Fruit fly (Drosophila melanogaster) whole organism, adult: Measurements from ENCODE around the gene Rpt5.

Source experiments
- CG11617 ChIP-seq: fragments of 200-800 bp; sonication (Bioruptor generic); optimal IDR thresholded peaks from 2 replicates; lab custom pipeline; 2017; ENCODE audit warnings: mild to moderate bottlenecking, missing biosample characterization, missing genetic modification reagents, missing genetic modification characterization
- CG12768 ChIP-seq: fragments of 200-800 bp; sonication (Bioruptor generic); optimal IDR thresholded peaks from 2 replicates; lab custom pipeline; 2017; ENCODE audit warnings: missing biosample characterization, missing genetic modification characterization, mild to moderate bottlenecking, moderate library complexity, missing genetic modification reagents
- CG14711 ChIP-seq: fragments of 200-800 bp; sonication (Bioruptor generic); optimal IDR thresholded peaks from 2 replicates; lab custom pipeline; 2018; ENCODE audit warnings: missing biosample characterization, mild to moderate bottlenecking, missing genetic modification characterization, moderate library complexity
- CG1620 ChIP-seq: fragments of 200-800 bp; sonication (Bioruptor generic); optimal IDR thresholded peaks from 2 replicates; lab custom pipeline; 2016; ENCODE audit warnings: missing biosample characterization, missing genetic modification characterization
- CG33017 ChIP-seq: fragments of 200-800 bp; sonication (Bioruptor generic); optimal IDR thresholded peaks from 2 replicates; lab custom pipeline; 2018; ENCODE audit warnings: missing biosample characterization, mild to moderate bottlenecking, missing genetic modification characterization, moderate library complexity
- CG5204 ChIP-seq: fragments of 200-800 bp; sonication (Bioruptor generic); optimal IDR thresholded peaks from 2 replicates; lab custom pipeline; 2016; ENCODE audit warnings: missing biosample characterization, missing genetic modification characterization
- CG7045 ChIP-seq: fragments of 200-800 bp; sonication (Bioruptor generic); optimal IDR thresholded peaks from 2 replicates; lab custom pipeline; 2017; ENCODE audit warnings: missing biosample characterization, mild to moderate bottlenecking, missing genetic modification characterization
- CG7101 ChIP-seq: fragments of 200-800 bp; sonication (Bioruptor generic); optimal IDR thresholded peaks from 2 replicates; lab custom pipeline; 2018; ENCODE audit warnings: missing biosample characterization, mild to moderate bottlenecking, missing genetic modification characterization, moderate library complexity
- Clk ChIP-seq: fragments of 200-800 bp; sonication (Bioruptor generic); optimal IDR thresholded peaks from 2 replicates; lab custom pipeline; 2017; ENCODE audit warnings: missing biosample characterization, missing genetic modification characterization
- Crg-1 ChIP-seq: fragments of 200-800 bp; sonication (Bioruptor generic); optimal IDR thresholded peaks from 2 replicates; lab custom pipeline; 2016; ENCODE audit warnings: missing biosample characterization, missing genetic modification characterization
- Hr96 ChIP-seq: fragments of 200-800 bp; sonication (Bioruptor generic); optimal IDR thresholded peaks from 2 replicates; lab custom pipeline; 2016; ENCODE audit warnings: missing biosample characterization, missing genetic modification characterization
- Mnt ChIP-seq: fragments of 200-800 bp; sonication (Bioruptor generic); optimal IDR thresholded peaks from 2 replicates; lab custom pipeline; 2016; ENCODE audit warnings: missing biosample characterization, mild to moderate bottlenecking, missing genetic modification characterization
- bab1 ChIP-seq: fragments of 200-800 bp; sonication (Bioruptor generic); optimal IDR thresholded peaks from 3 replicates; lab custom pipeline; 2019; ENCODE audit warnings: missing biosample characterization, mild to moderate bottlenecking, missing genetic modification characterization, moderate library complexity
- cic ChIP-seq: fragments of 200-800 bp; sonication (Bioruptor generic); optimal IDR thresholded peaks from 2 replicates; lab custom pipeline; 2017; ENCODE audit warnings: missing biosample characterization, mild to moderate bottlenecking, missing genetic modification characterization, moderate library complexity
- cnc ChIP-seq, 2 experiments: fragments of >200 bp; optimal IDR thresholded peaks; 2 replicates each; lab custom pipeline; 2017
- kay ChIP-seq: fragments of 200-800 bp; sonication (Bioruptor generic); peaks from one replicate; lab custom pipeline; 2016; ENCODE audit warnings: missing biosample characterization, missing genetic modification characterization, borderline replicate concordance
- ovo ChIP-seq: fragments of 200-800 bp; sonication (Bioruptor generic); optimal IDR thresholded peaks from 2 replicates; lab custom pipeline; 2016; ENCODE audit warnings: missing biosample characterization, missing genetic modification characterization
- pad ChIP-seq: fragments of 200-800 bp; sonication (Bioruptor generic); optimal IDR thresholded peaks from 3 replicates; lab custom pipeline; 2017; ENCODE audit warnings: missing biosample characterization, missing genetic modification characterization, mild to moderate bottlenecking, moderate library complexity, missing genetic modification reagents
- tj ChIP-seq: fragments of 200-800 bp; sonication (Bioruptor generic); optimal IDR thresholded peaks from 3 replicates; lab custom pipeline; 2017; ENCODE audit warnings: missing biosample characterization, mild to moderate bottlenecking, missing genetic modification characterization, moderate library complexity
- toe ChIP-seq: fragments of 200-800 bp; sonication (Bioruptor generic); optimal IDR thresholded peaks from 2 replicates; lab custom pipeline; 2016; ENCODE audit warnings: missing biosample characterization, missing genetic modification characterization

The Rpt5 gene

DNA sequence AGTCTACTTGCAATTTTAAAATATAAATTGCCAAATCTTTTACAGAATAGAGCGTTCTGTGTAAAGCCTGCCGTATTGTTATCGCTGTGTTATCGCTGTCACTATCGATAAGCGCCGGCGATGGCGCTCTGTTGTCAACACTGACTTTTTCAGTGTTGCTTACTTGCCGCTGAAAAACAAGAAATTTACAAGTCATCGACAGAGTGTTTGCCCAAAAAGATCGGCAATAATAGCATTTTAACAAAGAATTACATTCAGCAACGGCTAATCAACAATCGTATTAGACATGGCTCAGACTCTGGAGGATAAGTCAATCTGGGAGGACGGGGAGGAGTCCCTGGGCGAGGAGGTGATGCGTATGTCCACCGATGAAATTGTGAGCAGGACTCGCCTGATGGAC, at the start of gene Rpt5, which contains the start of gene RanBP3:
Gene Rpt5 (plus strand): TSS at position 149 of the 400 bp plus-strand sequence.
Gene RanBP3 (minus strand): TSS at position 107 of the 400 bp plus-strand sequence.
- TF ChIP-seq Hr96 (GFP tag; lab: Kevin White, UChicago) (no peak), Crg-1 (GFP tag; lab: Kevin White, UChicago) (peak; percentile 81), CG33017 (tag; lab: Kevin White, UChicago) (peak; percentile 59), Mnt (peak; percentile 68), kay (GFP tag; lab: Kevin White, UChicago) (no peak), CG5204 (GFP tag; lab: Kevin White, UChicago) (no peak), CG14711 (peak; percentile 75), bab1 (GFP tag; lab: Kevin White, UChicago) (peak; percentile 67), Clk (GFP tag; lab: Kevin White, UChicago) (peak; percentile 40), CG12768 (peak; percentile 86), CG7101 (peak; percentile 80), CG7045 (peak; percentile 55), toe (peak; percentile 26), cic (peak; percentile 37), cnc (optimal IDR thresholded peaks at IDR 0.05; lab: Kevin White, UChicago) (peak; percentile 56 to 92), tj (GFP tag; lab: Kevin White, UChicago) (no peak), pad (GFP tag; lab: Kevin White, UChicago) (peak; percentile 77), CG11617 (GFP tag; lab: Kevin White, UChicago) (peak; percentile 70), ovo (GFP tag; lab: Kevin White, UChicago) (peak; percentile 12), CG1620 (GFP tag; lab: Kevin White, UChicago) (peak; percentile 82)

DNA sequence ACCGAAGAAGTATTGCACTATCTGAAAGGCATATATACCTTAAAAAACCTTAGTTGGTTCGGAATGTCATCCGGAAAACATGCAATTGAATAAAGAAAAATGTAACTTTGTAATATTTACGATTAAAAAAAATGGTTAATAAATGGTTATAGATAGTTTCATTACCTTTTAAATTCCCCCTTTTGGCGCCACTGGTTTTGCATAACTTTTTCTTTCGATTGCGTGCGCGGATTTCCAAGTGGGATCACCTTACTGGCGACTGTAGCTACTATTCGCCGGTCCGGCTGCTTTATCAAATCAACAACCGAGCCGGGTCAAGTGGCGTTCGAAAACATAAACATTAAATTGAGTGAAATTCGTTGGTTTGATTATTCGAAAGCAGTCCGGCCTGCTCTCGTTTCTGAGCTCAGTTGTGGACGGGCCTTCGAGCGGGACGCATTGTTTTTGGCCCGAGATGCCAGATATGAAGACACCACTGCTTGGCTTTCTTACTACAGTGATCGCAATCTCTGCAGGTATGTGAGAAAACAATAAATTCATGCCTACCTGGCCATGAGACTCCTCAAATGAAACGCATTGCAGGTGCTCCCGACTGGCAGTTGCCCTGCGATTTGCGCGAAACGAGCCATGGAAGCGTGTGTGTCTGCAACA, 48.2 kb upstream of the Rpt5 start, which contains the start of gene Gba1b:
Gene Gba1b (plus strand): TSS at position 422 of the 651 bp plus-strand sequence.
- TF ChIP-seq CG5204 (GFP tag; lab: Kevin White, UChicago), result no peak
- TF ChIP-seq CG14711, result no peak
- TF ChIP-seq CG12768, result no peak
- TF ChIP-seq CG7045, result no peak
- no peak for TF ChIP-seq tj (GFP tag; lab: Kevin White, UChicago)
- no peak for TF ChIP-seq cnc (optimal IDR thresholded peaks at IDR 0.05; lab: Kevin White, UChicago)
- no peak for TF ChIP-seq CG33017 (tag; lab: Kevin White, UChicago)
- no peak for TF ChIP-seq Crg-1 (GFP tag; lab: Kevin White, UChicago)
- no peak for TF ChIP-seq toe
- no peak for TF ChIP-seq Hr96 (GFP tag; lab: Kevin White, UChicago)
- TF ChIP-seq CG1620 (GFP tag; lab: Kevin White, UChicago), result no peak
- no peak for TF ChIP-seq ovo (GFP tag; lab: Kevin White, UChicago)
- TF ChIP-seq CG7101, result no peak
- no peak for TF ChIP-seq CG11617 (GFP tag; lab: Kevin White, UChicago)
- no peak for TF ChIP-seq Clk (GFP tag; lab: Kevin White, UChicago)
- TF ChIP-seq kay (GFP tag; lab: Kevin White, UChicago), result no peak

DNA sequence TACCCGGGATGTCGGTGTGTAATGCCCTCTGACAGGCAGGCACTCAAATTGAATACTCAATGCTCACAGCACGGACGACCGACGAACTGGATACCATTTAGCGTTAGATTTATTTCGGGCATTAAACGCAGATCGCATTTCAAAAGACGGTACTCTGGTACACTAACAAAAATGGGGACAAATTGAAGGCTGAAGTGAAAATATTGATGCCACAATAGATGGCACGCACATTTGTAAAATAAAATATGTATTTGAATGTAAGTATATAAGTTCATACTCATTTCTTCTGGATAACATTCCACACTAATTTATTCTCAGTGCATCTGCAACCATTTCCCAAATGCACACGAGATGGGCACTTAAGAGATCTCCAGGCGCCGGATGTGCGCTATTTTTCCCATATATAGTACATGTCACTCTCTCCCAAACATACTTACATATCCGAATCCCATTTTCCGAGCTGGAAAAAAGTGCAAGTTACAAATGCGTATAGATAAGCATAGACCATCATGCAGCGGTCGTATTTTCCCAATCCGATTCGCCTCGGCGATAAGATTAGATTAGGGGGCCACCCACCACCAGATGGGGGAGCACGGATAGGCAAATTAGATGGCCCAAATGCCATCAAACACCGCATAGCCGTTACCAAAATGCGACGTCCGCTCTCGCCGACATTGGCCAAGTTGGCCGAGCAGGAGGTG, 43.0 kb upstream of the Rpt5 start, which contains the start of gene CG10301:
Gene CG10301 (plus strand): TSS at position 651 of the 701 bp plus-strand sequence.
- TF ChIP-seq CG5204 (GFP tag; lab: Kevin White, UChicago), result no peak
- no peak for TF ChIP-seq bab1 (GFP tag; lab: Kevin White, UChicago)
- TF ChIP-seq Hr96 (GFP tag; lab: Kevin White, UChicago), result no peak

DNA sequence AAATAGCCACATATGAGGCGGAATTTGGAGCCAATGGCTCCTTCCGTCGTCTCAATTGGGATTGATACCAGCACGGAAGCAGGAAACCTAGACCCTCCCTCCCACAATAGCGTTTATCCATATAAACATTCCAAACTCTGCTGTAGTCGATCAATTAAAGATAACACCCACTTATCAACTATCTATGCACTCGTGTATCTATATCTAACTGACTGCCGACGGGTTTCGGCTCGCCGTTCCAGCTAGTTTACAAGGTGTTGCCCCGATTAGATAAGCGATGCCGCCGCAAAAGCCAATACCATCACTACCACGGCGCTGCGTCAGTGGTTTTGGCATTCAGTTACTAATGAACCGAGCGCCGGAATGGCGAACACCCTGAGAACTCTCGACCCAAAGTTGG, 41.5 kb upstream of the Rpt5 start, which contains the start of gene CG10300:
Gene CG10300 (plus strand): TSS at position 333 of the 400 bp plus-strand sequence.
- TF ChIP-seq CG12768 (peak; percentile 7), cic (peak; percentile 53), CG5204 (GFP tag; lab: Kevin White, UChicago) (no peak), cnc (optimal IDR thresholded peaks at IDR 0.05; lab: Kevin White, UChicago) (no peak), bab1 (GFP tag; lab: Kevin White, UChicago) (no peak)

DNA sequence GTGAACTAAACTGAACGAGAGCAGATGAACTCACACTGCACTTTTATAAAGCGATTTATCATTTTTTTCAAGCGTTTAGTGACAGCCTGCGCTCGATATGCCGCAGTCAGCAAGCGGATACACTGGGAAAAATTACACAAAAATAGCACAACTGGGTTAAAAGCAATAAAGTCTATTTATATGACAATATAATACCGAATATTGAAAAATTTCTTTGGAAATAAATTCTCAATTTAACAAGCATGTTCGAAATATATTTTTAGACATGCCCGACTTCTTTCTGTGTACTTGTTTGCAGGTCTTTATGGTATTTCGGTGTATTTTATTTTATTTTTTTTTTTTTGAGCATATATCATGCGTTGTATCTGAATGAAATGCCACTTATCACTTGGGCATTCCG, 38.8 kb upstream of the Rpt5 start:
- TF ChIP-seq CG11617 (GFP tag; lab: Kevin White, UChicago), result no peak
- TF ChIP-seq cic, result no peak
- no peak for TF ChIP-seq toe
- TF ChIP-seq tj (GFP tag; lab: Kevin White, UChicago), result peak; percentile 11
- TF ChIP-seq CG7045, result no peak
- no peak for TF ChIP-seq kay (GFP tag; lab: Kevin White, UChicago)
- no peak for TF ChIP-seq Crg-1 (GFP tag; lab: Kevin White, UChicago)
- TF ChIP-seq Clk (GFP tag; lab: Kevin White, UChicago), result no peak
- no peak for TF ChIP-seq CG5204 (GFP tag; lab: Kevin White, UChicago)
- TF ChIP-seq CG14711, result peak; percentile 22
- TF ChIP-seq CG12768, result no peak
- TF ChIP-seq bab1 (GFP tag; lab: Kevin White, UChicago), result peak; percentile 4
- TF ChIP-seq CG1620 (GFP tag; lab: Kevin White, UChicago), result no peak

DNA sequence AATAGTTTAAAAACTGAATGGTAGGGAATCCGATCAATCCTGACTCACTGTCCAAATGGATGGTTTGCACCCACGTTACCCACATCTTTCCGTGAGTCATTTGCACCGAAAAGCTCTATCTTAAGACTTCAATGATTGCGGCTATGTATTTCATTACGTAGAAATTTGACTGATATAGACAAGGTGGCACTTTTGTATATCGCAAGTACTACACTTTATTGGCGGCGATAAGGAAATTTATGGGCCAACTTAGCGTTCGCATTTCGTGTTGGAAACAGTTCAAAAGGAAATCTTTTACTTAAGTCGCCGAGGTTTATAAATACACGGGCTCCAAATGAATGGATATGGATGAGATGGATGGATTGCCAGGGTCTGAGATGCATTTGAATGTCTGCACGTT, 37.8 kb upstream of the Rpt5 start:
- TF ChIP-seq Crg-1 (GFP tag; lab: Kevin White, UChicago), result no peak
- no peak for TF ChIP-seq cnc (optimal IDR thresholded peaks at IDR 0.05; lab: Kevin White, UChicago)
- no peak for TF ChIP-seq CG7045
- TF ChIP-seq kay (GFP tag; lab: Kevin White, UChicago), result peak; percentile 47
